Fruit fly (Drosophila melanogaster) whole organism, embryonic: ENCODE results near the gene CG14153.

Experiments used
- Ada2b ChIP-seq: fragments of 200-800 bp; sonication (Bioruptor generic); IDR thresholded peaks from 2 replicates; pipeline ENCODE4 v1.3.6; 2022; ENCODE audit warnings: missing biosample characterization, missing genetic modification characterization
- Awh ChIP-seq: fragments of 200-800 bp; sonication (Bioruptor generic); IDR thresholded peaks from 2 replicates; pipeline ENCODE4, ENCODE4 v1.3.6; 2022; ENCODE audit warnings: missing biosample characterization, missing genetic modification characterization
- C15 ChIP-seq: fragments of 200-800 bp; sonication (Bioruptor generic); IDR thresholded peaks from 3 replicates; pipeline ENCODE4 v1.3.6; 2022; ENCODE audit warnings: missing biosample characterization, missing genetic modification characterization
- CG10209 ChIP-seq: fragments of 200-800 bp; sonication (Bioruptor generic); optimal IDR thresholded peaks from 3 replicates; lab custom pipeline; 2017; ENCODE audit warnings: missing biosample characterization, mild to moderate bottlenecking, missing genetic modification characterization, missing genetic modification reagents
- CG13287 ChIP-seq: fragments of 200-800 bp; sonication (Bioruptor generic); IDR thresholded peaks from 2 replicates; pipeline ENCODE4 v1.3.6; 2022; ENCODE audit warnings: missing biosample characterization, missing genetic modification characterization; ENCODE audit not compliant: partially characterized antibody
- CG14050 ChIP-seq: fragments of 200-800 bp; sonication (Bioruptor generic); IDR thresholded peaks from 3 replicates; pipeline ENCODE4 v1.3.6; 2022; ENCODE audit warnings: missing biosample characterization, missing genetic modification characterization
- CG1529 ChIP-seq: fragments of 200-800 bp; sonication (Bioruptor generic); optimal IDR thresholded peaks from 3 replicates; lab custom pipeline; 2018; ENCODE audit warnings: missing biosample characterization, missing genetic modification characterization
- CG1602 ChIP-seq: fragments of 200-800 bp; sonication (Bioruptor generic); optimal IDR thresholded peaks from 3 replicates; lab custom pipeline; 2016; ENCODE audit warnings: missing biosample characterization, missing genetic modification characterization
- CG1647 ChIP-seq: fragments of 200-800 bp; sonication (Bioruptor generic); optimal IDR thresholded peaks from 3 replicates; lab custom pipeline; 2016; ENCODE audit warnings: missing biosample characterization, missing genetic modification characterization
- CG17361 ChIP-seq: fragments of 200-800 bp; sonication (Bioruptor generic); IDR thresholded peaks from 3 replicates; pipeline ENCODE4 v1.3.6; 2022; ENCODE audit warnings: missing biosample characterization, missing genetic modification characterization
- CG17385 ChIP-seq: fragments of 200-800 bp; sonication (Bioruptor generic); optimal IDR thresholded peaks from 3 replicates; lab custom pipeline; 2018; ENCODE audit warnings: missing biosample characterization, mild to moderate bottlenecking, missing genetic modification characterization
- CG4360 ChIP-seq: fragments of 200-800 bp; sonication (Bioruptor generic); IDR thresholded peaks from 2 replicates; pipeline ENCODE4 v1.3.6; 2022; ENCODE audit warnings: missing biosample characterization, missing genetic modification characterization
- CG4730 ChIP-seq: fragments of 200-800 bp; sonication (Bioruptor generic); IDR thresholded peaks from 2 replicates; pipeline ENCODE4 v1.3.6; 2022; ENCODE audit warnings: missing biosample characterization, missing genetic modification characterization
- CG6683 ChIP-seq: fragments of 200-800 bp; sonication (Bioruptor generic); optimal IDR thresholded peaks from 2 replicates; lab custom pipeline; 2017; ENCODE audit warnings: missing biosample characterization, mild to moderate bottlenecking, missing genetic modification characterization, missing genetic modification reagents
- CG6689 ChIP-seq: fragments of 200-800 bp; sonication (Bioruptor generic); IDR thresholded peaks from 2 replicates; pipeline ENCODE4 v1.3.6; 2022; ENCODE audit warnings: missing biosample characterization, missing genetic modification characterization
- CG7372 ChIP-seq: fragments of 200-800 bp; sonication (Bioruptor generic); IDR thresholded peaks from 2 replicates; pipeline ENCODE4 v1.3.6; 2022; ENCODE audit warnings: missing biosample characterization, missing genetic modification characterization
- CG7556 ChIP-seq: fragments of 200-800 bp; sonication (Bioruptor generic); optimal IDR thresholded peaks from 2 replicates; lab custom pipeline; 2017; ENCODE audit warnings: missing biosample characterization, mild to moderate bottlenecking, missing genetic modification characterization
- CG8089 ChIP-seq: fragments of 200-800 bp; sonication (Bioruptor generic); optimal IDR thresholded peaks from 3 replicates; lab custom pipeline; 2016; ENCODE audit warnings: missing biosample characterization, missing genetic modification characterization
- CG8281 ChIP-seq: fragments of 200-800 bp; sonication (Bioruptor generic); optimal IDR thresholded peaks from 2 replicates; lab custom pipeline; 2018; ENCODE audit warnings: missing biosample characterization, mild to moderate bottlenecking, missing genetic modification characterization, moderate library complexity
- CG8290 ChIP-seq, 3 experiments: fragments of 200-800 bp; sonication (Bioruptor generic); optimal IDR thresholded peaks; 2 replicates each; lab custom pipeline; 2016 to 2019; ENCODE audit warnings: missing biosample characterization in 3 of 3, missing genetic modification characterization in 3 of 3, mild to moderate bottlenecking in 2 of 3, moderate library complexity in 1 of 3
- CG8388 ChIP-seq: fragments of 200-800 bp; sonication (Bioruptor generic); optimal IDR thresholded peaks from 2 replicates; lab custom pipeline; 2019; ENCODE audit warnings: missing biosample characterization, mild to moderate bottlenecking, missing genetic modification characterization, moderate library complexity
- CG8924 ChIP-seq: fragments of 200-800 bp; optimal IDR thresholded peaks from 3 replicates; lab custom pipeline; 2019; ENCODE audit warnings: missing biosample characterization, mild to moderate bottlenecking, missing genetic modification characterization, moderate library complexity
- CoRest ChIP-seq: fragments of 200-800 bp; sonication (Bioruptor generic); optimal IDR thresholded peaks from 3 replicates; lab custom pipeline; 2018; ENCODE audit warnings: missing biosample characterization, mild to moderate bottlenecking, missing genetic modification characterization, moderate library complexity
- E2f2 ChIP-seq: fragments of 200-800 bp; sonication (Bioruptor generic); IDR thresholded peaks from 2 replicates; pipeline ENCODE4 v1.3.6; 2022; ENCODE audit warnings: missing biosample characterization, missing genetic modification characterization
- Ets97D ChIP-seq: fragments of 200-800 bp; sonication (Bioruptor generic); optimal IDR thresholded peaks from 3 replicates; lab custom pipeline; 2016; ENCODE audit warnings: missing biosample characterization, missing genetic modification characterization
- Gsc ChIP-seq: fragments of 200-800 bp; sonication (Bioruptor generic); IDR thresholded peaks from 2 replicates; pipeline ENCODE4 v1.3.6; 2022; ENCODE audit warnings: missing biosample characterization, missing genetic modification characterization
- Gug ChIP-seq: fragments of 200-800 bp; sonication (Bioruptor generic); IDR thresholded peaks from 4 replicates; pipeline ENCODE4 v1.3.6; 2022; ENCODE audit warnings: missing biosample characterization, missing genetic modification characterization
- Hr39 ChIP-seq: fragments of >200 bp; optimal IDR thresholded peaks from 2 replicates; lab custom pipeline; 2017
- Jarid2 ChIP-seq: fragments of 200-800 bp; sonication (Bioruptor generic); optimal IDR thresholded peaks from 3 replicates; lab custom pipeline; 2017; ENCODE audit warnings: mild to moderate bottlenecking, missing biosample characterization, missing genetic modification reagents, missing genetic modification characterization
- MESR4 ChIP-seq: fragments of 200-800 bp; sonication (Bioruptor generic); optimal IDR thresholded peaks from 2 replicates; lab custom pipeline; 2018; ENCODE audit warnings: missing biosample characterization, mild to moderate bottlenecking, missing genetic modification characterization, moderate library complexity
- Nf-YA ChIP-seq: fragments of 200-800 bp; sonication (Bioruptor generic); IDR thresholded peaks from 2 replicates; pipeline ENCODE4 v1.3.6; 2022; ENCODE audit warnings: missing biosample characterization, missing genetic modification characterization
- Oaz ChIP-seq: fragments of 200-800 bp; sonication (Bioruptor generic); IDR thresholded peaks from 2 replicates; pipeline ENCODE4 v1.3.6; 2022; ENCODE audit warnings: missing biosample characterization, missing genetic modification characterization
- Usf ChIP-seq: fragments of 200-800 bp; sonication (Bioruptor generic); optimal IDR thresholded peaks from 2 replicates; lab custom pipeline; 2017; ENCODE audit warnings: missing genotype, missing biosample characterization, missing genetic modification characterization
- ase ChIP-seq: fragments of 200-800 bp; sonication (Bioruptor generic); IDR thresholded peaks from 3 replicates; pipeline ENCODE4 v1.3.6; 2022; ENCODE audit warnings: missing biosample characterization, missing genetic modification characterization
- br ChIP-seq: fragments of >200 bp; optimal IDR thresholded peaks from 2 replicates; lab custom pipeline; 2017
- cad ChIP-seq: fragments of >200 bp; optimal IDR thresholded peaks from 2 replicates; lab custom pipeline; 2017; ENCODE audit warnings: missing biosample characterization, missing genetic modification characterization
- caup ChIP-seq: fragments of 200-800 bp; sonication (Bioruptor generic); optimal IDR thresholded peaks from 3 replicates; lab custom pipeline; 2017; ENCODE audit warnings: missing biosample characterization, mild to moderate bottlenecking, missing genetic modification characterization, moderate library complexity; ENCODE audit not compliant: severe bottlenecking
- crp ChIP-seq, 2 experiments: fragments of 200-800 bp; sonication (Bioruptor generic); optimal IDR thresholded peaks; 2 replicates in 1 of 2; 3 replicates in 1 of 2; lab custom pipeline; 2017; ENCODE audit warnings: missing biosample characterization in 2 of 2, missing genetic modification characterization in 2 of 2, mild to moderate bottlenecking in 1 of 2, moderate library complexity in 1 of 2
- dan ChIP-seq: fragments of 200-800 bp; sonication (Bioruptor generic); IDR thresholded peaks from 2 replicates; pipeline ENCODE4 v1.3.6; 2022; ENCODE audit warnings: missing biosample characterization, missing genetic modification characterization
- esg ChIP-seq: fragments of 200-800 bp; sonication (Bioruptor generic); conservative IDR thresholded peaks from 2 replicates; pipeline ENCODE4 v1.3.6; 2022; ENCODE audit warnings: missing biosample characterization, missing genetic modification characterization
- gce ChIP-seq: fragments of 200-800 bp; sonication (Bioruptor generic); IDR thresholded peaks from 3 replicates; pipeline ENCODE4 v1.3.6; 2022; ENCODE audit warnings: missing biosample characterization, missing genetic modification characterization
- hth ChIP-seq: fragments of >200 bp; optimal IDR thresholded peaks from 2 replicates; lab custom pipeline; 2017; ENCODE audit warnings: inconsistent platforms
- ind ChIP-seq: fragments of 200-800 bp; sonication (Bioruptor generic); optimal IDR thresholded peaks from 3 replicates; lab custom pipeline; 2016; ENCODE audit warnings: missing biosample characterization, missing genetic modification characterization
- ken ChIP-seq: fragments of 200-800 bp; sonication (Bioruptor generic); IDR thresholded peaks from 3 replicates; pipeline ENCODE4 v1.3.6; 2022; ENCODE audit warnings: missing biosample characterization, missing genetic modification characterization
- klu ChIP-seq: fragments of 200-800 bp; sonication (Bioruptor generic); IDR thresholded peaks from 2 replicates; pipeline ENCODE4 v1.3.6; 2022; ENCODE audit warnings: missing biosample characterization, missing genetic modification characterization
- run ChIP-seq: fragments of 200-800 bp; sonication (Bioruptor generic); optimal IDR thresholded peaks from 3 replicates; lab custom pipeline; 2018; ENCODE audit warnings: missing biosample characterization, mild to moderate bottlenecking, missing genetic modification characterization
- sug ChIP-seq: fragments of 200-800 bp; optimal IDR thresholded peaks from 2 replicates; lab custom pipeline; 2019; ENCODE audit warnings: missing biosample characterization, mild to moderate bottlenecking, missing genetic modification characterization, moderate library complexity
- trem ChIP-seq: fragments of 200-800 bp; optimal IDR thresholded peaks from 3 replicates; lab custom pipeline; 2019; ENCODE audit warnings: missing biosample characterization, mild to moderate bottlenecking, missing genetic modification characterization, moderate library complexity
- vfl ChIP-seq: fragments of 200-800 bp; sonication (Bioruptor generic); optimal IDR thresholded peaks from 2 replicates; lab custom pipeline; 2016; ENCODE audit warnings: missing biosample characterization, missing genetic modification characterization
- wor ChIP-seq: fragments of 200-800 bp; sonication (Bioruptor generic); IDR thresholded peaks from 2 replicates; pipeline ENCODE4 v1.3.6; 2022; ENCODE audit warnings: missing biosample characterization, missing genetic modification characterization

The CG14153 gene

DNA sequence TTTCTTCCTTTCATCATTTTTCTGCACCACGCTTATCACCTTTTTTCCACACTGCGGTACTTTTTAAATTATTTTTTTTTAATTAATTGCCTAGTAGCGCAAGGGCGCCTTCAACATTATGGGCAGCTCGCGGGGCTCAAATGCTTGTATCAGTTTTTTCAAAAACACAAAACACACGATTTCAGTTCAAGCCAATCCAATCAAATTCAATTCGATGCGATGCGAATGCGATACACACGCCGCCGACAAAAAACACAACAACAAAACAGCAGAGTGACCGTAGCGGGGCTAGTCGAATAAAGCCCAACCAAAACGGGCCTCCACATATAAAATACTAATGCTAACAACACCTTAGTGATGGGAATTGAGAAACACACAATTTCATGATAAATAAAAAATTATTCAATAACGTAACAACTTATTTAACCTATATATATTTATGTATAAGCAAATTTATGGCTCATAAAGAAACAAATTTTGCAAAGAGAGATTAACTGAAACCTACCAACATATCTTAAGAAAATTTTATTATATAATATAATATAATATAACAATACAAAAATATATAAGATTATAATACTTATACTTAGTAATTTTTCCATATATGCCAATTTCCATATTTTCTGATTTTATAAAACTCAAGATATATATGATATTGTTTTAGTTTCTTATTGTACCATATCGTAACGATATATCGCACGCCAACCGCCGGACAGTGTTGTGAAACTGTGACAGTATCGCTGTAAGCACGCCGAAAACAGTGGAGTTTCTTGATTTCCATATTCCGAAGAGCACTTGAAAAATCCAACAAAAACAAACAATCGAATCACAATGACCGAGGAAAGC lies 17.6 kb downstream of the CG14153 start, which contains the start of the genes CG32066 and CG8003 (continued):
- no peak for TF ChIP-seq esg (GFP tag; lab: Robert Waterston, UW)
- TF ChIP-seq ind (GFP tag; lab: Kevin White, UChicago), result peak; percentile 12
- no peak for TF ChIP-seq hth
- TF ChIP-seq CG17385 (GFP tag; lab: Kevin White, UChicago), result peak; percentile 24
- TF ChIP-seq klu (GFP tag; lab: Robert Waterston, UW), result no peak
- no peak for TF ChIP-seq run (tag; lab: Kevin White, UChicago)
- peak; percentile 54 for TF ChIP-seq CG7556 (GFP tag; lab: Kevin White, UChicago)
- TF ChIP-seq gce (GFP tag; lab: Robert Waterston, UW), result no peak
- no peak for TF ChIP-seq crp (GFP tag; optimal IDR thresholded peaks at IDR 0.05; lab: Kevin White, UChicago)
- no peak for TF ChIP-seq CG6683 (GFP tag; lab: Kevin White, UChicago)
- TF ChIP-seq CG7372 (GFP tag; lab: Robert Waterston, UW), result no peak
- peak; percentile 64 for TF ChIP-seq MESR4
- peak; percentile 14; the same call in 1 of the 2 replicates for TF ChIP-seq Ada2b (GFP tag; lab: Robert Waterston, UW)
- TF ChIP-seq ase (GFP tag; lab: Robert Waterston, UW), result peak; percentile 39; the same call in 1 of the 3 replicates
- no peak for TF ChIP-seq Hr39 (lab: Kevin White, UChicago)
- TF ChIP-seq CG8924, result peak; percentile 56
- TF ChIP-seq dan (GFP tag; lab: Robert Waterston, UW), result no peak
- peak; percentile 40 for TF ChIP-seq vfl (GFP tag; lab: Kevin White, UChicago)
- peak; percentile 41 for TF ChIP-seq sug (tag; lab: Kevin White, UChicago)
- TF ChIP-seq Oaz (GFP tag; lab: Robert Waterston, UW), result no peak
- peak; percentile 96 for TF ChIP-seq CG4360
- TF ChIP-seq CG8089 (GFP tag; lab: Kevin White, UChicago), result no peak
- TF ChIP-seq Nf-YA (GFP tag; lab: Robert Waterston, UW), result no peak
- peak; percentile 5 for TF ChIP-seq Ets97D (GFP tag; lab: Kevin White, UChicago)
- peak; percentile 52 for TF ChIP-seq CG1602 (GFP tag; lab: Kevin White, UChicago)
- peak; percentile 13 for TF ChIP-seq CG8388 (GFP tag; lab: Kevin White, UChicago)
- peak; percentile 72 for TF ChIP-seq CoRest (tag; lab: Kevin White, UChicago)
- TF ChIP-seq cad (GFP tag; lab: Kevin White, UChicago), result no peak
- TF ChIP-seq CG14050, result 0 out of 3 replicates have a peak, but pooled peaks have one; percentile 32
- no peak for TF ChIP-seq CG8281 (tag; lab: Kevin White, UChicago)
- peak; percentile 28 for TF ChIP-seq CG1529 (GFP tag; lab: Kevin White, UChicago)
- no peak for TF ChIP-seq wor (GFP tag; lab: Robert Waterston, UW)
- TF ChIP-seq CG4730, result no peak
- TF ChIP-seq Awh (GFP tag; lab: Robert Waterston, UW), result no peak
- TF ChIP-seq trem, result peak; percentile 50
- peak; percentile 11 for TF ChIP-seq CG10209 (GFP tag; lab: Kevin White, UChicago)
- TF ChIP-seq caup (GFP tag; lab: Kevin White, UChicago), result peak; percentile 5
- no peak for TF ChIP-seq CG6689 (GFP tag; lab: Robert Waterston, UW)
- TF ChIP-seq CG17361 (GFP tag; lab: Robert Waterston, UW), result peak; percentile 66
- peak; percentile 96 for TF ChIP-seq Jarid2
- TF ChIP-seq Usf (GFP tag; lab: Kevin White, UChicago), result no peak
- TF ChIP-seq CG8290 (GFP tag; optimal IDR thresholded peaks at IDR 0.05; lab: Kevin White, UChicago), result peak; percentile 38
- peak in 1 of 2 experiments; percentile 78 for TF ChIP-seq CG8290 (tag; optimal IDR thresholded peaks at IDR 0.05; lab: Kevin White, UChicago)
- TF ChIP-seq Gsc, result no peak
- TF ChIP-seq E2f2 (GFP tag; lab: Robert Waterston, UW), result peak; percentile 14; the same call in 1 of the 2 replicates
- TF ChIP-seq br (lab: Kevin White, UChicago), result no peak
- TF ChIP-seq C15, result 0 out of 3 replicates have a peak, but pooled peaks have one; percentile 8
- peak; percentile 67; the same call in 2 of the 4 replicates for TF ChIP-seq Gug (GFP tag; lab: Robert Waterston, UW)
- peak; percentile 1 for TF ChIP-seq CG1647 (GFP tag; lab: Kevin White, UChicago)
- TF ChIP-seq ken (GFP tag; lab: Robert Waterston, UW), result peak; percentile 28; the same call in 1 of the 3 replicates
- TF ChIP-seq CG13287 (GFP tag; lab: Robert Waterston, UW), result peak; percentile 90
